Worm (Caenorhabditis elegans) whole organism, young adult: ENCODE results near the gene T05B4.13.

Experiments
- C06A6.2 ChIP-seq: fragments of 200-800 bp; sonication (Bioruptor generic); conservative IDR thresholded peaks from 2 replicates; pipeline ENCODE4 v1.3.6; 2022; ENCODE audit warnings: missing genetic modification characterization, missing compliant biosample characterization
- D2030.7 ChIP-seq: fragments of 200-800 bp; sonication (Bioruptor generic); IDR thresholded peaks from 2 replicates; pipeline ENCODE4 v1.3.6; 2022; ENCODE audit warnings: missing genetic modification reagents, missing genetic modification characterization, missing compliant biosample characterization
- F33H1.4 ChIP-seq: fragments of 200-800 bp; sonication (Bioruptor generic); IDR thresholded peaks from 2 replicates; pipeline ENCODE4 v1.3.6; 2022; ENCODE audit warnings: missing genetic modification reagents, missing genetic modification characterization, missing compliant biosample characterization
- F39B2.1 ChIP-seq: fragments of 200-800 bp; sonication (Bioruptor generic); IDR thresholded peaks from 2 replicates; pipeline ENCODE4 v1.3.6; 2022; ENCODE audit warnings: missing genetic modification reagents, missing genetic modification characterization, missing compliant biosample characterization
- F49E8.2 ChIP-seq: sonication (generic microtip); optimal IDR thresholded peaks from 3 replicates; lab custom pipeline; 2017; ENCODE audit warnings: missing genetic modification characterization, mild to moderate bottlenecking, missing compliant biosample characterization, antibody characterized with exemption, moderate library complexity; ENCODE audit not compliant: insufficient read depth
- F52B5.7 ChIP-seq: sonication (generic microtip); optimal IDR thresholded peaks from 2 replicates; lab custom pipeline; 2016; ENCODE audit warnings: mild to moderate bottlenecking, missing genetic modification characterization, missing compliant biosample characterization
- T26A5.8 ChIP-seq: sonication (generic microtip); optimal IDR thresholded peaks from 2 replicates; lab custom pipeline; 2016; ENCODE audit warnings: missing genetic modification characterization, missing compliant biosample characterization
- Y56A3A.18 ChIP-seq: fragments of 200-800 bp; sonication (Bioruptor generic); IDR thresholded peaks from 2 replicates; pipeline ENCODE4 v1.3.6; 2022; ENCODE audit warnings: missing genetic modification reagents, missing genetic modification characterization, missing compliant biosample characterization
- Y67H2A.10 ChIP-seq: fragments of 200-800 bp; sonication (Bioruptor generic); conservative IDR thresholded peaks from 2 replicates; pipeline ENCODE4 v1.3.6; 2022; ENCODE audit warnings: missing genetic modification reagents, missing genetic modification characterization, missing compliant biosample characterization
- Y79H2A.3 ChIP-seq: fragments of 200-800 bp; sonication (Bioruptor generic); conservative IDR thresholded peaks from 2 replicates; pipeline ENCODE4 v1.3.6; 2022; ENCODE audit warnings: missing genetic modification reagents, missing genetic modification characterization, missing compliant biosample characterization
- ZK185.1 ChIP-seq: sonication (generic microtip); optimal IDR thresholded peaks from 2 replicates; lab custom pipeline; 2016; ENCODE audit warnings: mild to moderate bottlenecking, missing genetic modification characterization, missing compliant biosample characterization; ENCODE audit not compliant: poor library complexity, severe bottlenecking
- aptf-2 ChIP-seq: fragments of 200-800 bp; sonication (Bioruptor generic); conservative IDR thresholded peaks from 2 replicates; pipeline ENCODE4 v1.3.6; 2022; ENCODE audit warnings: missing genetic modification reagents, missing genetic modification characterization, missing compliant biosample characterization
- athp-1 ChIP-seq: sonication (generic microtip); optimal IDR thresholded peaks from 2 replicates; lab custom pipeline; 2017; ENCODE audit warnings: mild to moderate bottlenecking, missing genetic modification characterization, missing compliant biosample characterization
- attf-6 ChIP-seq: fragments of 200-800 bp; sonication (Bioruptor generic); IDR thresholded peaks from 2 replicates; pipeline ENCODE4 v1.3.6; 2022; ENCODE audit warnings: missing genetic modification reagents, missing genetic modification characterization, missing compliant biosample characterization
- bed-1 ChIP-seq: fragments of 200-800 bp; sonication (Bioruptor generic); IDR thresholded peaks from 2 replicates; pipeline ENCODE4 v1.3.6; 2022; ENCODE audit warnings: missing genetic modification reagents, missing genetic modification characterization, missing compliant biosample characterization
- ceh-40 ChIP-seq: fragments of 200-800 bp; sonication (Bioruptor generic); IDR thresholded peaks from 2 replicates; pipeline ENCODE4 v1.3.6; 2022; ENCODE audit warnings: missing genetic modification characterization, missing compliant biosample characterization
- ceh-58 ChIP-seq: fragments of 200-800 bp; sonication (Bioruptor generic); IDR thresholded peaks from 2 replicates; pipeline ENCODE4 v1.3.6; 2022; ENCODE audit warnings: missing genetic modification characterization, missing compliant biosample characterization
- ceh-79 ChIP-seq: sonication (generic microtip); optimal IDR thresholded peaks from 2 replicates; lab custom pipeline; 2017; ENCODE audit warnings: mild to moderate bottlenecking, missing genetic modification characterization, missing compliant biosample characterization
- ceh-91 ChIP-seq: fragments of 200-800 bp; sonication (Bioruptor generic); IDR thresholded peaks from 2 replicates; pipeline ENCODE4 v1.3.6; 2022; ENCODE audit warnings: missing genetic modification reagents, missing genetic modification characterization, missing compliant biosample characterization
- dox-1 ChIP-seq: fragments of 200-800 bp; sonication (Bioruptor generic); IDR thresholded peaks from 2 replicates; pipeline ENCODE4 v1.3.6; 2022; ENCODE audit warnings: missing genetic modification reagents, missing genetic modification characterization, missing compliant biosample characterization
- efl-1 ChIP-seq: fragments of 150-350 bp; optimal IDR thresholded peaks from 2 replicates; lab custom pipeline; 2014; ENCODE audit warnings: missing biosample characterization, missing genetic modification reagents, missing genetic modification characterization
- egl-44 ChIP-seq: fragments of 200-800 bp; sonication (Bioruptor generic); IDR thresholded peaks from 2 replicates; pipeline ENCODE4 v1.3.6; 2022; ENCODE audit warnings: missing genetic modification reagents, missing genetic modification characterization, missing compliant biosample characterization
- ekl-4 ChIP-seq: fragments of 200-800 bp; sonication (Bioruptor generic); IDR thresholded peaks from 2 replicates; pipeline ENCODE4 v1.3.6; 2022; ENCODE audit warnings: missing genetic modification reagents, missing genetic modification characterization, missing compliant biosample characterization
- gei-17 ChIP-seq: fragments of 200-800 bp; sonication (Bioruptor generic); optimal IDR thresholded peaks from 2 replicates; lab custom pipeline; 2018; ENCODE audit warnings: mild to moderate bottlenecking, missing genetic modification characterization, missing compliant biosample characterization
- him-1 ChIP-seq: sonication (generic microtip); optimal IDR thresholded peaks from 2 replicates; lab custom pipeline; 2016; ENCODE audit warnings: missing genotype, missing genetic modification reagents, missing genetic modification characterization, missing compliant biosample characterization
- hlh-12 ChIP-seq: sonication (generic microtip); optimal IDR thresholded peaks from 2 replicates; lab custom pipeline; 2016; ENCODE audit warnings: missing genetic modification characterization, missing compliant biosample characterization
- hlh-26 ChIP-seq: fragments of 200-800 bp; sonication (Bioruptor generic); conservative IDR thresholded peaks from 2 replicates; pipeline ENCODE4 v1.3.6; 2022; ENCODE audit warnings: missing genetic modification reagents, missing genetic modification characterization, missing compliant biosample characterization
- hmg-1.2 ChIP-seq: fragments of 200-800 bp; sonication (Bioruptor generic); IDR thresholded peaks from 2 replicates; pipeline ENCODE4 v1.3.6; 2022; ENCODE audit warnings: missing genetic modification reagents, missing genetic modification characterization, missing compliant biosample characterization
- lag-1 ChIP-seq: fragments of 200-800 bp; sonication (Bioruptor generic); IDR thresholded peaks from 2 replicates; pipeline ENCODE4 v1.3.6; 2022; ENCODE audit warnings: missing genetic modification reagents, missing genetic modification characterization, missing compliant biosample characterization
- lir-1 ChIP-seq: fragments of 200-800 bp; sonication (Bioruptor generic); conservative IDR thresholded peaks from 2 replicates; pipeline ENCODE4 v1.3.6; 2022; ENCODE audit warnings: missing genetic modification reagents, missing genetic modification characterization, missing compliant biosample characterization
- lsl-1 ChIP-seq: fragments of 200-800 bp; sonication (Bioruptor generic); optimal IDR thresholded peaks from 2 replicates; lab custom pipeline; 2018; ENCODE audit warnings: mild to moderate bottlenecking, missing genetic modification characterization, moderate library complexity, missing compliant biosample characterization
- lsy-27 ChIP-seq: sonication (generic microtip); optimal IDR thresholded peaks from 2 replicates; lab custom pipeline; 2017; ENCODE audit warnings: missing genetic modification characterization, mild to moderate bottlenecking, missing compliant biosample characterization, antibody characterized with exemption, missing genotype, borderline replicate concordance; ENCODE audit not compliant: insufficient read depth
- madf-10 ChIP-seq: sonication (generic microtip); optimal IDR thresholded peaks from 2 replicates; lab custom pipeline; 2016; ENCODE audit warnings: mild to moderate bottlenecking, missing genetic modification characterization, missing compliant biosample characterization
- madf-6 ChIP-seq: fragments of 200-800 bp; sonication (Bioruptor generic); IDR thresholded peaks from 2 replicates; pipeline ENCODE4 v1.3.6; 2022; ENCODE audit warnings: missing genetic modification reagents, missing genetic modification characterization, missing compliant biosample characterization
- mcd-1 ChIP-seq: fragments of 200-800 bp; sonication (Bioruptor generic); IDR thresholded peaks from 2 replicates; pipeline ENCODE4 v1.3.6; 2022; ENCODE audit warnings: missing genetic modification reagents, missing genetic modification characterization, missing compliant biosample characterization
- nfya-1 ChIP-seq: sonication (generic microtip); optimal IDR thresholded peaks from 2 replicates; lab custom pipeline; 2017; ENCODE audit warnings: antibody characterized with exemption, missing compliant biosample characterization, missing genetic modification characterization, borderline replicate concordance; ENCODE audit not compliant: insufficient read depth
- nhr-80 ChIP-seq: sonication (generic microtip); optimal IDR thresholded peaks from 2 replicates; lab custom pipeline; 2016; ENCODE audit warnings: missing genetic modification characterization, missing compliant biosample characterization
- pha-4 ChIP-seq: fragments of 150-350 bp; sonication (generic microtip); optimal IDR thresholded peaks from 2 replicates; lab custom pipeline; 2014; ENCODE audit warnings: missing biosample characterization, missing genetic modification reagents, missing genetic modification characterization
- repo-1 ChIP-seq: sonication (generic microtip); optimal IDR thresholded peaks from 2 replicates; lab custom pipeline; 2017; ENCODE audit warnings: mild to moderate bottlenecking, missing genetic modification characterization, missing compliant biosample characterization
- snpc-1.1 ChIP-seq: sonication (generic microtip); optimal IDR thresholded peaks from 2 replicates; lab custom pipeline; 2017; ENCODE audit warnings: missing genetic modification characterization, mild to moderate bottlenecking, missing compliant biosample characterization, antibody characterized with exemption, moderate library complexity, missing genotype, missing genetic modification reagents; ENCODE audit not compliant: insufficient read depth
- snpc-4 ChIP-seq, 5 experiments: fragments of 150-350 bp in 1 of 5; sonication (generic microtip) in 4 of 5; optimal IDR thresholded peaks; 2 replicates each; lab custom pipeline; 2014 to 2018; ENCODE audit warnings: missing genetic modification characterization in 5 of 5, missing biosample characterization in 3 of 5, antibody characterized with exemption in 2 of 5, mild to moderate bottlenecking in 2 of 5, missing compliant biosample characterization in 2 of 5, missing genotype in 2 of 5, moderate library complexity in 2 of 5, missing genetic modification reagents in 1 of 5
- tbp1 ChIP-seq: fragments of 200-800 bp; sonication (Bioruptor generic); optimal IDR thresholded peaks from 2 replicates; lab custom pipeline; 2018; ENCODE audit warnings: mild to moderate bottlenecking, missing genetic modification characterization, missing compliant biosample characterization
- unc-130 ChIP-seq: sonication (generic microtip); optimal IDR thresholded peaks from 2 replicates; lab custom pipeline; 2016; ENCODE audit warnings: missing genetic modification reagents, missing genetic modification characterization, missing compliant biosample characterization
- zim-3 ChIP-seq: sonication (generic microtip); optimal IDR thresholded peaks from 2 replicates; lab custom pipeline; 2017; ENCODE audit warnings: mild to moderate bottlenecking, missing genetic modification characterization, moderate library complexity, missing compliant biosample characterization
- ztf-22 ChIP-seq: fragments of 200-800 bp; sonication (Bioruptor generic); optimal IDR thresholded peaks from 2 replicates; lab custom pipeline; 2018; ENCODE audit warnings: mild to moderate bottlenecking, missing genetic modification characterization, moderate library complexity, missing compliant biosample characterization

Gene T05B4.13

DNA sequence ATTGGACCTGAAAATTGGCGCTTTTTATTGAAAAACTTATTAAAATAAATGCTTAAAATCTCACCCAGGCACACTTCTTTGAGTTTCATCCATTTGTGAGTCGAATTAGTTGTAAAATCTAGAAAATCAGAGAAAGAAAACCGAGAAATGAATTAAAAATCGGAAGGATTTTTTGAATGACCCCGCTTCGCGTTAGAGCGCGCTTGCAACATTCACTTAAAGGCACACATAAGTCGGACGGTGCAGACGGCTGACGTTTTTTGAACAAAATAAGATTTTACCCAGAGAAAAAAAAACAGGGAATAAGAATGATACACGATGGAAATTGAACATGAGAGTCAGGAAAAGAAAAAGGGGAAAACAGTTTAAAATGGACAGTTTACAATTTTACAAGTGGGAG is 42.3 kb upstream of the T05B4.13 start (continued):
- TF ChIP-seq repo-1 (tag; lab: Kevin White, UChicago) (no peak), nhr-80 (tag; lab: Kevin White, UChicago) (no peak), C06A6.2 (no peak), ekl-4 (GFP tag; lab: Robert Waterston, UW) (no peak), him-1 (tag; lab: Kevin White, UChicago) (no peak), F39B2.1 (GFP tag; lab: Robert Waterston, UW) (no peak), madf-6 (GFP tag; lab: Robert Waterston, UW) (peak; percentile 47; the same call in 1 of the 2 replicates), Y67H2A.10 (GFP tag; lab: Robert Waterston, UW) (no peak), nfya-1 (tag; lab: Kevin White, UChicago) (no peak), athp-1 (no peak), F49E8.2 (tag; lab: Kevin White, UChicago) (peak; percentile 18), lag-1 (no peak), F52B5.7 (tag; lab: Kevin White, UChicago) (no peak), T26A5.8 (no peak), ceh-40 (no peak), ZK185.1 (tag; lab: Kevin White, UChicago) (no peak), attf-6 (GFP tag; lab: Robert Waterston, UW) (0 out of 2 replicates have a peak, but pooled peaks have one; percentile 29), madf-10 (tag; lab: Kevin White, UChicago) (no peak), lsy-27 (no peak), bed-1 (no peak), lir-1 (GFP tag; lab: Robert Waterston, UW) (no peak), snpc-1.1 (no peak), pha-4 (tag; lab: Kevin White, UChicago) (no peak), mcd-1 (GFP tag; lab: Robert Waterston, UW) (peak; percentile 72), efl-1 (peak; percentile 24), aptf-2 (GFP tag; lab: Robert Waterston, UW) (no peak), gei-17 (GFP tag; lab: Kevin White, UChicago) (no peak), ztf-22 (GFP tag; lab: Kevin White, UChicago) (no peak), Y56A3A.18 (GFP tag; lab: Robert Waterston, UW) (no peak), Y79H2A.3 (no peak), hlh-12 (tag; lab: Kevin White, UChicago) (no peak), D2030.7 (peak; percentile 49), ceh-91 (GFP tag; lab: Robert Waterston, UW) (0 out of 2 replicates have a peak, but pooled peaks have one; percentile 21), zim-3 (tag; lab: Kevin White, UChicago) (no peak), snpc-4 (GFP tag; optimal IDR thresholded peaks at IDR 0.05; lab: Kevin White, UChicago) (peak; percentile 13), snpc-4 (tag; optimal IDR thresholded peaks at IDR 0.05; lab: Kevin White, UChicago) (no peak), F33H1.4 (GFP tag; lab: Robert Waterston, UW) (peak; percentile 41; the same call in 1 of the 2 replicates), ceh-79 (no peak), lsl-1 (GFP tag; lab: Kevin White, UChicago) (peak; percentile 47), hlh-26 (GFP tag; lab: Robert Waterston, UW) (no peak), ceh-58 (GFP tag; lab: Robert Waterston, UW) (no peak), dox-1 (no peak), tbp1 (GFP tag; lab: Kevin White, UChicago) (peak; percentile 2), egl-44 (GFP tag; lab: Robert Waterston, UW) (no peak), hmg-1.2 (GFP tag; lab: Robert Waterston, UW) (peak; percentile 20; the same call in 1 of the 2 replicates), unc-130 (no peak)
